Fruit fly (Drosophila melanogaster) Kc167 (cell line): ENCODE results near the gene CCT6.

Experiments used
- Myc ChIP-seq: fragments of >200 bp; optimal IDR thresholded peaks from 2 replicates; lab custom pipeline; 2017; ENCODE audit warnings: missing external identifiers
- Sin3A ChIP-seq: fragments of >200 bp; optimal IDR thresholded peaks from 2 replicates; lab custom pipeline; 2018; ENCODE audit warnings: missing external identifiers
- h ChIP-seq: fragments of >200 bp; optimal IDR thresholded peaks from 3 replicates; lab custom pipeline; 2018; ENCODE audit warnings: missing external identifiers
- insv ChIP-seq: fragments of >200 bp; optimal IDR thresholded peaks from 3 replicates; lab custom pipeline; 2018; ENCODE audit warnings: missing external identifiers
- psq ChIP-seq: fragments of >200 bp; optimal IDR thresholded peaks from 2 replicates; lab custom pipeline; 2017; ENCODE audit warnings: missing external identifiers
- ttk ChIP-seq: sonication (Bioruptor generic); optimal IDR thresholded peaks from 2 replicates; lab custom pipeline; 2017; ENCODE audit warnings: missing external identifiers

DNA sequence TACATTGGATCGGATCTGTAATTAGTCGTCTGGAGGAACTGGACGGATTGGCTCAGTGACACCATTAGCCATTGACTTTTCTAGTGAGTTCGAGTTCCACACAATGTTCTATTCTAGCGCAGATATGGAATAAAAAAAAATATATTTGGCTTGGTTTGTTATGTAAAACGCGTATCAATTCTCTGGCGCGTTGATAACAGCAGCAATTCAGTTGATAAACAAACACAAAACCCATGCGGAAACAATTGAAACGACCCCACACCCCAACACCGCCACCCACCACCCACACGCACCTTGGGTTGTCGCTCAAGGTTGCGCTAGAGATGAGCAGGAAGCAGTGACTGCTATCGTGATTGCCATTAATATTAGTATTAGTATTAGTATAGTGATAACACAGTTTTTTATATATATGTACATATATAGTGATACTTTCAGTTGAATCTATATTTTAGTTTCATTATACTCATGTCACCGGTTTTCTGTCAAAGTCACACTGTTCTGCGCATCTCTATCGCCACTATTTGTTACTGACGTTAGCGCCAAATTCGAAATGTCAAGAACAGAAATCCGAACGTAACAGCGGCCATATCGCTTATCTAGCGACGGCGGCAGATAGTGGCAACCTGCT, 48.8 kb upstream of the CCT6 start:
- TF ChIP-seq insv (lab: Kevin White, UChicago) (no peak), h (lab: Kevin White, UChicago) (no peak), Sin3A (no peak), Myc (lab: Kevin White, UChicago) (no peak), psq (lab: Kevin White, UChicago) (no peak), ttk (lab: Kevin White, UChicago) (no peak)
